Worm (Caenorhabditis elegans) whole organism, L3 larva: ENCODE measurements around the gene T28C6.5.
A peak's percentile ranks its signal among the peaks of the same experiment; 100 is the strongest.
"Not testable (repeated sequence)": the region's sequence is repeated elsewhere in the genome, so short reads cannot be mapped to it uniquely, and the experiment has no call there.

ENCODE experiments used
- ZK546.5 ChIP-seq: sonication (generic microtip); optimal IDR thresholded peaks from 2 replicates; lab custom pipeline; 2017; ENCODE audit warnings: missing biosample characterization, missing genetic modification characterization
- aly-2 ChIP-seq: fragments of 150-350 bp; optimal IDR thresholded peaks from 2 replicates; lab custom pipeline; 2014; ENCODE audit warnings: missing biosample characterization, missing genetic modification characterization
- ceh-16 ChIP-seq: sonication (generic microtip); optimal IDR thresholded peaks from 2 replicates; lab custom pipeline; 2017; ENCODE audit warnings: missing biosample characterization, missing genetic modification characterization
- ceh-28 ChIP-seq: fragments of 150-350 bp; optimal IDR thresholded peaks from 2 replicates; lab custom pipeline; 2014; ENCODE audit warnings: missing biosample characterization, missing genetic modification reagents, missing genetic modification characterization
- ceh-9 ChIP-seq: sonication (generic microtip); optimal IDR thresholded peaks from 2 replicates; lab custom pipeline; 2018; ENCODE audit warnings: missing biosample characterization, missing genetic modification characterization
- daf-12 ChIP-seq: fragments of 150-350 bp; optimal IDR thresholded peaks from 2 replicates; lab custom pipeline; 2014; ENCODE audit warnings: missing biosample characterization, missing genetic modification reagents, missing genetic modification characterization
- elt-1 ChIP-seq: fragments of 150-350 bp; optimal IDR thresholded peaks from 2 replicates; lab custom pipeline; 2014; ENCODE audit warnings: missing biosample characterization, missing genetic modification characterization
- elt-3 ChIP-seq, 3 experiments: fragments of 150-350 bp in 1 of 3; sonication (generic microtip) in 2 of 3; optimal IDR thresholded peaks; 2 replicates in 2 of 3; 4 replicates in 1 of 3; lab custom pipeline; 2014 to 2017; ENCODE audit warnings: missing biosample characterization in 3 of 3, missing genetic modification characterization in 3 of 3
- fkh-2 ChIP-seq: fragments of 150-350 bp; optimal IDR thresholded peaks from 2 replicates; lab custom pipeline; 2014; ENCODE audit warnings: missing biosample characterization, missing genetic modification reagents, missing genetic modification characterization
- fos-1 ChIP-seq: fragments of 150-350 bp; optimal IDR thresholded peaks from 2 replicates; lab custom pipeline; 2014; ENCODE audit warnings: missing biosample characterization, missing genetic modification characterization
- jun-1 ChIP-seq: fragments of 150-350 bp; optimal IDR thresholded peaks from 2 replicates; lab custom pipeline; 2014; ENCODE audit warnings: missing biosample characterization, missing genetic modification reagents, missing genetic modification characterization
- lin-15B ChIP-seq: fragments of 150-350 bp; optimal IDR thresholded peaks from 2 replicates; lab custom pipeline; 2014; ENCODE audit warnings: missing biosample characterization, missing genetic modification characterization
- lin-39 ChIP-seq: fragments of 150-350 bp; optimal IDR thresholded peaks from 2 replicates; lab custom pipeline; 2018; ENCODE audit warnings: missing biosample characterization, missing genetic modification reagents, missing genetic modification characterization
- lsy-12 ChIP-seq: sonication (generic microtip); optimal IDR thresholded peaks from 2 replicates; lab custom pipeline; 2016; ENCODE audit warnings: mild to moderate bottlenecking, missing genetic modification characterization, missing compliant biosample characterization
- nfya-1 ChIP-seq: sonication (generic microtip); optimal IDR thresholded peaks from 2 replicates; lab custom pipeline; 2017; ENCODE audit warnings: missing genetic modification characterization, mild to moderate bottlenecking, missing compliant biosample characterization, antibody characterized with exemption, moderate library complexity; ENCODE audit not compliant: insufficient read depth
- nhr-11 ChIP-seq: fragments of 150-350 bp; optimal IDR thresholded peaks from 2 replicates; lab custom pipeline; 2014; ENCODE audit warnings: missing biosample characterization, missing genetic modification characterization
- nhr-12 ChIP-seq: fragments of 150-350 bp; optimal IDR thresholded peaks from 2 replicates; lab custom pipeline; 2014; ENCODE audit warnings: missing biosample characterization, missing genetic modification characterization
- nhr-23 ChIP-seq: fragments of 150-350 bp; optimal IDR thresholded peaks from 2 replicates; lab custom pipeline; 2014; ENCODE audit warnings: missing biosample characterization, missing genetic modification reagents, missing genetic modification characterization
- nhr-237 ChIP-seq: fragments of 150-350 bp; optimal IDR thresholded peaks from 2 replicates; lab custom pipeline; 2014; ENCODE audit warnings: missing biosample characterization, missing genetic modification characterization
- nhr-25 ChIP-seq: sonication (generic microtip); optimal IDR thresholded peaks from 2 replicates; lab custom pipeline; 2017; ENCODE audit warnings: missing biosample characterization, missing genetic modification characterization
- nhr-28 ChIP-seq: fragments of 150-350 bp; optimal IDR thresholded peaks from 2 replicates; lab custom pipeline; 2014; ENCODE audit warnings: missing biosample characterization, missing genetic modification characterization
- nhr-67 ChIP-seq: fragments of 150-350 bp; optimal IDR thresholded peaks from 2 replicates; lab custom pipeline; 2014; ENCODE audit warnings: missing biosample characterization, missing genetic modification characterization
- nhr-76 ChIP-seq: fragments of 150-350 bp; sonication (generic microtip); optimal IDR thresholded peaks from 5 replicates; lab custom pipeline; 2014; ENCODE audit warnings: missing biosample characterization, missing genetic modification characterization
- pha-4 ChIP-seq: fragments of 150-350 bp; optimal IDR thresholded peaks from 2 replicates; lab custom pipeline; 2014; ENCODE audit warnings: missing biosample characterization, missing genetic modification reagents, missing genetic modification characterization
- pqm-1 ChIP-seq: fragments of 150-350 bp; optimal IDR thresholded peaks from 2 replicates; lab custom pipeline; 2017; ENCODE audit warnings: missing biosample characterization, missing genetic modification characterization, inconsistent platforms
- sea-2 ChIP-seq: fragments of 150-350 bp; sonication (generic microtip); optimal IDR thresholded peaks from 4 replicates; lab custom pipeline; 2014; ENCODE audit warnings: missing biosample characterization, missing genetic modification reagents, missing genetic modification characterization
- snpc-4 ChIP-seq: fragments of 150-350 bp; optimal IDR thresholded peaks from 2 replicates; lab custom pipeline; 2014; ENCODE audit warnings: missing biosample characterization, missing genetic modification characterization
- unc-39 ChIP-seq: sonication (generic microtip); optimal IDR thresholded peaks from 4 replicates; lab custom pipeline; 2017; ENCODE audit warnings: missing biosample characterization, missing genetic modification characterization
- unc-62 ChIP-seq: fragments of 150-350 bp; sonication (generic microtip); optimal IDR thresholded peaks from 4 replicates; lab custom pipeline; 2014; ENCODE audit warnings: missing biosample characterization, missing genetic modification reagents, missing genetic modification characterization
- ztf-11 ChIP-seq: fragments of 150-350 bp; optimal IDR thresholded peaks from 2 replicates; lab custom pipeline; 2014; ENCODE audit warnings: missing biosample characterization, missing genetic modification characterization
- ztf-4 ChIP-seq: fragments of 150-350 bp; optimal IDR thresholded peaks from 2 replicates; lab custom pipeline; 2014; ENCODE audit warnings: missing biosample characterization, missing genetic modification characterization

Gene T28C6.5

DNA sequence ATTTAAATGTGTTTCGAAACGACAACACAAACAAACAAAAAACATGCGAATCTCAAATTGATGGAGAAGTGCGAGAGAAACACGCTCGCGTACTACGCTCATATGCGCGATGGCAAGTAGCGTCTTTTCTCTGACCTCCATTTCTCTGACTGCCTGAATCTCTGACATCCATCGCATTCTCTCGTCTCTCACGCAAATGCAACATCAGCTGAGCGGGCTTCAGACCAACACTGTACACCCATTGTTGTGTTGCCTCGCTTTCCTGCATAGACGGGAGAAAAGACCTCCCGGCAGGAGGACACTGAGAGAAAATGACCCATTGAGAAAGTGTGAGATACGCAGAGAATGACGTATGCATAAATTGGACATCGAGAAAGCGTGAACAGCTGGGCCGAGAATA, 39.1 kb upstream of the T28C6.5 start (continued):
- TF ChIP-seq nhr-76 (tag; lab: Kevin White, UChicago) (no peak), ZK546.5 (tag; lab: Kevin White, UChicago) (no peak), fos-1 (tag; lab: Kevin White, UChicago) (no peak), ceh-16 (tag; lab: Kevin White, UChicago) (no peak), nhr-11 (tag; lab: Kevin White, UChicago) (no peak), nhr-67 (tag; lab: Kevin White, UChicago) (no peak), jun-1 (tag; lab: Kevin White, UChicago) (peak; percentile 59), unc-39 (tag; lab: Kevin White, UChicago) (no peak), pqm-1 (no peak), nhr-237 (tag; lab: Kevin White, UChicago) (no peak), snpc-4 (tag; lab: Kevin White, UChicago) (peak; percentile 23), nhr-23 (tag; lab: Kevin White, UChicago) (peak; percentile 91), ceh-9 (no peak), ztf-4 (tag; lab: Kevin White, UChicago) (no peak), elt-1 (tag; lab: Kevin White, UChicago) (peak; percentile 41), nhr-25 (peak; percentile 95), lin-15B (tag; lab: Kevin White, UChicago) (peak; percentile 14), pha-4 (peak; percentile 52)

DNA sequence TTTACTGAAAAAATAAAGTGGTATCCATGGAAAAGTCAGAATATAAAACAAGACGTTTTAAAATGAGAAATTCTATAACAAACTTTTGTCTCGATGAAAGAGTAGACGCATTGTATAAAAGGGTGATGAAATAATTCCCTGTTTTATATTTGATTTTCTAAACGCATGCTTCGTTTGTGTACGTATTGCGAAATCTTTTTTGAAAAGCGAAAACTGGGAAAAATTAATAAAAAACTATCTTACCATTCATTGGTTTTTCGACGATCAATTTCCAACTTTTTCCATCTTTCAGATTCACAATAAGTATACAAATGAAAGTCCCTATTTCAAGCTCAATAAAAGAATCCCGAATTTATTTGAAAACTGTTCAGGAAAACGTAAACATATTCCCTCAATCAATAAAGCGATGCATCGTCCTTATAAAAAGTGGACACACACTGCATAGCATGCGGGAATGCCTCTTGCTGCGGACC, 36.4 kb upstream of the T28C6.5 start, which contains the start of gene C33D9.13:
Gene C33D9.13 (minus strand): TSS at position 423 of the 473 bp plus-strand sequence.
- TF ChIP-seq lsy-12 (tag; lab: Kevin White, UChicago) (no peak), ceh-28 (tag; lab: Kevin White, UChicago) (peak; percentile 1), fkh-2 (no peak), ceh-16 (tag; lab: Kevin White, UChicago) (no peak), snpc-4 (tag; lab: Kevin White, UChicago) (no peak), nhr-237 (tag; lab: Kevin White, UChicago) (no peak), nhr-12 (no peak), pha-4 (peak; percentile 21), ztf-11 (no peak), elt-3 (tag; optimal IDR thresholded peaks at IDR 0.05; lab: Kevin White, UChicago) (no peak), lin-15B (tag; lab: Kevin White, UChicago) (no peak), ceh-9 (no peak)

DNA sequence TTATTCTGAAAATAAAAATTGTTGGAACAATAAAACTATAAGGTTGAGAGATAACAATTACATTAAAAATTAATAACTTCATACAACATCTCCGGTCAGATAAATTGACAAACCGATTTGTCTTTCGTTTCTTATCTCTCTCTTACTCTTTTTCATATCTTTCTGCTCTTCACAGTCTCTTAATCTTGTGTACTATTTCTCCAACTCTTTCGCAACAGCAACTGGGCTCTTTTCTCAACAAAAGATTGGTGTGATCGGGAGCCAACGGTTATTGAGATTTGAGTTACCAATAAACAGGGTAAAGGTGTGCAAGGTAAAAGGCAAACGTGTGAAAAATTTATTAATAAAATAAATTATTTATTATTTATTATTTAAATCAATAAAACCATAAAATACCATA, 34.6 kb upstream of the T28C6.5 start, which contains the start of gene C33D9.8:
Gene C33D9.8 (minus strand): TSS at position 99 of the 400 bp plus-strand sequence.
- TF ChIP-seq pqm-1 (no peak), ztf-4 (tag; lab: Kevin White, UChicago) (no peak), nhr-12 (no peak), pha-4 (peak; percentile 30), nfya-1 (tag; lab: Kevin White, UChicago) (peak; percentile 7)
- TF ChIP-seq, all 47 proteins: peak for 2

DNA sequence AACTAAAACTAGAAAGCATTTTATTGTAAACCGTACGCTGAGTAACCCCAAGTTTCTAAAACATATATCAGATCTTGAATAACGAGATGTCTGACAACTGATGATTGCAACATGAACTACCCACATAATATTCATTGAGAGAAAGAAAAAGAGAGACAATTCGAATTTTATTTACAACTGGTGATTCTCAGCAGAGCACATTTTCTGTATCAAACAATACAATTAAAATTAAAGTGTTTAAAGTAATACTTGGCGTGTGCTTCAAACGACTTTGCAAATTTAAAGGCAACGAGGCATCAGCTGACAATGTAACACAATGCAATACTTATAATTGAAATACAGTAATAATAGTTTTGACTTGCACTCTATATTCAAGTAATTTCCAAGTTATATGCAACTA, 33.2 kb upstream of the T28C6.5 start, which contains the start of gene C33D9.10:
Gene C33D9.10 (minus strand): TSS at position 101 of the 400 bp plus-strand sequence.
- TF ChIP-seq sea-2 (GFP tag; lab: Kevin White, UChicago); pqm-1; snpc-4 (tag; lab: Kevin White, UChicago): not testable (repeated sequence)

DNA sequence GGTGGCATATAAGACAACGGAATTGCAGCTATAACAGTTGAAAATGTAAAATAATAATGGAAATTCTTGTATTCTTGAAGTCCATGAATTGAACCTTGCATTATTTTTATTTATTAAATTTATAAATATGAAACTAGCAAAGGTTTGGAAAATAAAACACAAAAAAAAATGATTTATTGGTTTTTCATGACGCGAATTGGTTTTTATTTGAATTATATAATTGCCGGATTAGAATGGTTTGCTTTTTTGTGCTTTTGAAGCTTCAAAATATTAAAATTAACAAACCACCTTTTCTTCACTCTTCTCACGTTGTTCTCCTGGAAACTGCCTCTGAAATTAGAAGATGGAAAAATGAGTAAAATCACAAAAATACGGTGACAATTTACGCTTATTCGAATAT, 31.1 kb upstream of the T28C6.5 start, which contains the start of gene sru-35:
Gene sru-35 (minus strand): TSS at position 101 of the 400 bp plus-strand sequence.
- no peak for TF ChIP-seq sea-2 (GFP tag; lab: Kevin White, UChicago)
- TF ChIP-seq ztf-4 (tag; lab: Kevin White, UChicago) = no peak
- no peak for TF ChIP-seq lin-39 (tag; lab: Kevin White, UChicago)
- no peak for TF ChIP-seq nhr-12
- TF ChIP-seq elt-1 (tag; lab: Kevin White, UChicago) = no peak
- TF ChIP-seq unc-62 (GFP tag; lab: Kevin White, UChicago) = no peak
- TF ChIP-seq nhr-28 (tag; lab: Kevin White, UChicago) = no peak
- TF ChIP-seq fos-1 (tag; lab: Kevin White, UChicago) = no peak

DNA sequence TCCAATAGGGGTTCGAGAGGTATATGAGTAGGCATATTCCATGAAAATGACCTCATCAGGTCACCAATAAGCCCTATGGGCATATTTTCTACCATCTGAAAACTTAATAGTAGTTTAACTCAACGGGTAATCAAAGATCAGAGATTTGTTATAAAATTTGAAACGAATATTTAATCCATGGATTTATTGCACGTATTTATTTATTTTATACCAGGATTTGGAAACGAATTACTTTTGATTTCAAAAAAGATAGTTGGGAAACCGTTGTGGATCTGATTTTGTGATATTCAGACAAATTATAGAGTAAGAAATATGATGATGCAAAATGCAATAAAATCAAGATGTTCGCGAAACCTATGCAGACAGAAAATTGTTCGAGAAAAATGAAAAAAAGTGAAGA, 28.4 kb upstream of the T28C6.5 start, which contains the start of gene C33D9.3:
Gene C33D9.3 (minus strand): TSS at position 101 of the 400 bp plus-strand sequence.
- TF ChIP-seq daf-12 (tag; lab: Kevin White, UChicago) = no peak
- no peak for TF ChIP-seq pqm-1
- TF ChIP-seq nhr-28 (tag; lab: Kevin White, UChicago) = no peak
- no peak for TF ChIP-seq lin-39 (tag; lab: Kevin White, UChicago)
- TF ChIP-seq snpc-4 (tag; lab: Kevin White, UChicago) = no peak
- TF ChIP-seq aly-2 (tag; lab: Kevin White, UChicago) = no peak
- no peak for TF ChIP-seq ceh-16 (tag; lab: Kevin White, UChicago)
- no peak for TF ChIP-seq nhr-12
- no peak for TF ChIP-seq ceh-28 (tag; lab: Kevin White, UChicago)
- TF ChIP-seq nhr-23 (tag; lab: Kevin White, UChicago) = no peak
- no peak for TF ChIP-seq lin-15B (tag; lab: Kevin White, UChicago)
- TF ChIP-seq fkh-2 = no peak
